Fruit fly (Drosophila melanogaster): ENCODE measurements around the gene CG10137.

DNA sequence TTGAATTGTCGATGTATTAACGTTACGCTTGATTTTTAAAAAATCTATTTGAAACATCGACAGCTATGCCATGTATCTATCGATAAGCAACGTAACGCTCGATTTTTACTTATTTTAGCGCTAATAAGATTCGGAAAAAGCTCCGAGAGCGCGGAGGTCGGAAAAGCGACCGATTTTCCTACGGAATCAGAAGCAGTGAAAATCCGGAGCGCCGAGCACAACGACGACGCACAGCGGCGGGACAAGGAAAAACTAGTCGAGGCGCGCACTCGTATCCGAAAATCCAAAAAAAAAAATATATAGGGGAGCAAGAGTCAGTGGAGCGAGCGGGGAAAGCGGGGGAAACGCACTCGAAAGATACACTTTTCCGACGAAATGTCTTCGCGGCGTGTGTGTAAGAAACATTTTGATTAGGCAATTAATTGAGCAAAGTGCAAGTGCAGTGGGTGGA lies 7.8 kb upstream of the CG10137 start, which contains the start of gene CG10132:
- no peak for TF ChIP-seq CG8478 (optimal IDR thresholded peaks at IDR 0.05)
- no peak for TF ChIP-seq CTCF (optimal IDR thresholded peaks at IDR 0.05)
